Worm (Caenorhabditis elegans): Measurements from ENCODE around the gene Y53C12A.10.

Gene Y53C12A.10

ce11 chrII:9668959-9669358 is 35.7 kb downstream of the Y53C12A.10 start, which contains the start of gene taf-8:
taf-8 (plus strand) TSS chrII:9669318.
- peak; percentile 95 for TF ChIP-seq attf-3 (GFP tag; conservative IDR thresholded peaks at IDR 0.05)
- peak; percentile 16; the same call in 1 of the 2 replicates for TF ChIP-seq hmg-1.2 (GFP tag; IDR thresholded peaks at IDR 0.05)
- TF ChIP-seq Y79H2A.3 (GFP tag; conservative IDR thresholded peaks at IDR 0.05): no peak
- peak; percentile 73 for TF ChIP-seq lsl-1 (GFP tag; optimal IDR thresholded peaks at IDR 0.05)

DNA sequence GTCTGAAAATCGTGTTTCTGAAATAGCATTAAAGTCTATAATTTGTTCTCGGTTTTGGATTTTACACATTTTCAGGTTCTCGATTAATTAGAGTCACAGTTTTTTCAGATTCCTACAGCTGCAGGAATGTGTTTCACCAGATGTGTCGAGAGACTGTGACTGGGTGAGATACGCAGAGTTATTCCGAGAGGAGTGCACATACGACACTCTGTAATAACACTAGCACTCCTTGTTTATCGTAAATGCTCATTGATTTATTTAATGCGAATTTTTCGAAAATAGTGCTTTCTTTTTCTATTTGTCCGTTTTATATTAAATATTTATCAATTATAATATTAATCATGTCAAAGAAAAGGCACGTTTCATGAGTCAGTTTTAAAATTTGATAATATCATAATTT is 37.3 kb downstream of the Y53C12A.10 start, which contains the start of gene ZK1320.11:
ZK1320.11 (plus strand) TSS at position 243 of the 400 bp plus-strand sequence.
- no peak for TF ChIP-seq tbx-9 (tag; optimal IDR thresholded peaks at IDR 0.05; ENCODE audit: borderline replicate concordance)
- TF ChIP-seq snpc-4 (GFP tag; optimal IDR thresholded peaks at IDR 0.05): no peak
- no peak for TF ChIP-seq snpc-4 (tag; optimal IDR thresholded peaks at IDR 0.05)
- no peak for TF ChIP-seq egl-44 (GFP tag; IDR thresholded peaks at IDR 0.05)
- no peak for TF ChIP-seq lin-54 (GFP tag; optimal IDR thresholded peaks at IDR 0.05)
- no peak for TF ChIP-seq attf-6 (GFP tag; IDR thresholded peaks at IDR 0.05)
- peak; percentile 88 for TF ChIP-seq hmg-1.2 (GFP tag; IDR thresholded peaks at IDR 0.05)
- TF ChIP-seq zim-3 (tag; optimal IDR thresholded peaks at IDR 0.05): no peak
- no peak for TF ChIP-seq C17E4.6 (GFP tag; IDR thresholded peaks at IDR 0.05)
- 0 out of 2 replicates have a peak, but pooled peaks have one; percentile 11 for TF ChIP-seq attf-3 (GFP tag; conservative IDR thresholded peaks at IDR 0.05)

DNA sequence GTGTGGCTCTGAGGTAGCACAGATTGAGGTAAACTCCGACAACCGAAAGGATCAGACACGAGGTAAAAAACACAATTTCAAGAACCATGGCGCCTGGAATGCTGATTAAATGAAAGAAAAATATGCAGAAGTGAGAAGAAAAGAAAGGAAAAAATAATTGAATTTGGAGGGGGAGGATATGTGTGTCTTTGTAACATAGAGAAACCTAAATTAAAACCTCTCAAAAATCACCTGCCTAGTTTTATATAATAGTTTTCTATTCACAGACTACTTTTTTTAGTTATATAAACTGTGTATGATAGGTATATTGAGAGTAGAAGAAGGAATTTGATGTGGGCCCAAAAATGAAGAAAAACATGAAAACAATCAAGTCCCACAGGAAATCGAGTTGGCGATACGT is 39.1 kb downstream of the Y53C12A.10 start, which contains the start of gene ZK1320.5:
ZK1320.5 (minus strand) TSS at position 101 of the 400 bp plus-strand sequence.
- TF ChIP-seq F57A8.1 (GFP tag; optimal IDR thresholded peaks at IDR 0.05) (no peak), dpl-1 (GFP tag; optimal IDR thresholded peaks at IDR 0.05) (no peak), T26A5.8 (tag; optimal IDR thresholded peaks at IDR 0.05) (no peak), akir-1 (GFP tag; optimal IDR thresholded peaks at IDR 0.05) (no peak), nfya-1 (tag; optimal IDR thresholded peaks at IDR 0.05; ENCODE audit: borderline replicate concordance, insufficient read depth) (no peak), K11D2.4 (GFP tag; IDR thresholded peaks at IDR 0.05) (no peak), egl-18 (GFP tag; IDR thresholded peaks at IDR 0.05) (no peak), aptf-3 (GFP tag; IDR thresholded peaks at IDR 0.05) (no peak), D2030.7 (GFP tag; IDR thresholded peaks at IDR 0.05) (no peak), C17E4.6 (GFP tag; IDR thresholded peaks at IDR 0.05) (no peak), rcor-1 (GFP tag; IDR thresholded peaks at IDR 0.05) (no peak), T07F8.4 (tag; optimal IDR thresholded peaks at IDR 0.05) (no peak), F52B5.7 (tag; optimal IDR thresholded peaks at IDR 0.05) (no peak), pha-4 (tag; optimal IDR thresholded peaks at IDR 0.05) (no peak), bed-2 (GFP tag; IDR thresholded peaks at IDR 0.05) (no peak), ceh-79 (tag; optimal IDR thresholded peaks at IDR 0.05) (no peak)

- TF ChIP-seq C17E4.6 (GFP tag; IDR thresholded peaks at IDR 0.05) (no peak), rpc-1 (optimal IDR thresholded peaks at IDR 0.05) (no peak), rpc-1 (tag; optimal IDR thresholded peaks at IDR 0.05) (no peak), D2030.7 (GFP tag; IDR thresholded peaks at IDR 0.05) (no peak), ceh-58 (GFP tag; IDR thresholded peaks at IDR 0.05) (no peak), lin-26 (GFP tag; IDR thresholded peaks at IDR 0.05) (no peak), let-526 (GFP tag; IDR thresholded peaks at IDR 0.05) (no peak), cebp-2 (GFP tag; IDR thresholded peaks at IDR 0.05) (no peak), lsl-1 (GFP tag; optimal IDR thresholded peaks at IDR 0.05) (no peak), attf-3 (GFP tag; conservative IDR thresholded peaks at IDR 0.05) (no peak), mel-28 (tag; optimal IDR thresholded peaks at IDR 0.05; ENCODE audit: borderline replicate concordance) (no peak), repo-1 (tag; optimal IDR thresholded peaks at IDR 0.05) (no peak), Y56A3A.18 (GFP tag; IDR thresholded peaks at IDR 0.05) (no peak), akir-1 (GFP tag; optimal IDR thresholded peaks at IDR 0.05) (no peak), F57C9.4 (tag; optimal IDR thresholded peaks at IDR 0.05) (no peak), tbx-9 (tag; optimal IDR thresholded peaks at IDR 0.05; ENCODE audit: borderline replicate concordance) (no peak), Y53G8AR.9 (GFP tag; conservative IDR thresholded peaks at IDR 0.05) (no peak), Y53F4B.3 (GFP tag; IDR thresholded peaks at IDR 0.05) (no peak), ets-4 (GFP tag; optimal IDR thresholded peaks at IDR 0.05) (no peak), madf-6 (GFP tag; IDR thresholded peaks at IDR 0.05) (no peak)
Measured at ce11 chrII:9662797-9663196, 41.8 kb downstream of the Y53C12A.10 start, which contains the start of gene cyp-13A10. cyp-13A10 (minus strand) TSS chrII:9662884.

Data from whole organism, young adult.